Worm (Caenorhabditis elegans) whole organism, L3 larva: ENCODE results near the gene slc-36.3.

ENCODE experiments used
- ceh-28 ChIP-seq: fragments of 150-350 bp; optimal IDR thresholded peaks from 2 replicates; lab custom pipeline; 2014; ENCODE audit warnings: missing biosample characterization, missing genetic modification reagents, missing genetic modification characterization
- egl-27 ChIP-seq: sonication (generic microtip); optimal IDR thresholded peaks from 4 replicates; lab custom pipeline; 2017; ENCODE audit warnings: missing biosample characterization, missing genetic modification reagents, missing genetic modification characterization
- fos-1 ChIP-seq: fragments of 150-350 bp; optimal IDR thresholded peaks from 2 replicates; lab custom pipeline; 2014; ENCODE audit warnings: missing biosample characterization, missing genetic modification characterization
- lin-39 ChIP-seq: fragments of 150-350 bp; optimal IDR thresholded peaks from 2 replicates; lab custom pipeline; 2018; ENCODE audit warnings: missing biosample characterization, missing genetic modification reagents, missing genetic modification characterization

- TF ChIP-seq ceh-28 (no peak), fos-1 (tag; lab: Kevin White, UChicago) (no peak), lin-39 (tag; lab: Kevin White, UChicago) (no peak), egl-27 (no peak)
Measured at ce11 chrV:20579534-20579933, 35.5 kb upstream of the slc-36.3 start, which contains the start of gene F26F2.8.
